Fruit fly (Drosophila melanogaster): Measurements from ENCODE around the gene RpS10b.

Gene RpS10b

DNA sequence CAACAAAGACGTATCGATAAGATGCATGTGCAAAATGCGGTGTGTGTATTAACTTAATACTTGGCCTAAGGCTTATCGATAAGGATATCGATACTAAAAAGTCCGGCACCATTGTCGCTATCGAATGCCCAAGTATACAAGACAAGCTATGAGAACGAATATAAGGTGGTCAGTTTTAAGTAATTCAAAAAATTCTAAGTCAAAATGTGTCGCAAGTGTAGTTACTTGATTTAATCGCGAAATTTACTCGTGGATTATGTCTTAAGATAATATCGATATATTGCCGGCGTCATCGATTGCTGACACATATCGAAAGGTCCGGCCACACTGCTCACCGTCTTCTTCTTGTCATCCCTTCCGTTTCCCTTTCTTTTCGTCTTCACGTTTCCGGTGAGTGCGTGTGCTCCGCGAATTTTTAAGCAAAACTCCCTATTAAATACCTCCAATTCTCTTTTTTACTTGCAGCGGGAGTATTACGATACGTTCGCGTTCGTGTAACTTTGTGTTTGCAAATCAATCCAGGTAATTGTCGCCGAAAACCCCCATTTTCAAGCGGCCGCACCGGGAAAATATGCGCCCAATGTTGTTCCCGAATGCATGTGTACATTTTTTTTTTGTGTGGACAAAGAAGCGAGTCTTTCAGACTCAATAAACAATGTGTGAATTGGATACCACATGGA is at the start of gene RpS10b:
Gene RpS10b, plus strand, starts transcription at position 348 of the 680 bp plus-strand sequence.
- TF ChIP-seq Sin3A (optimal IDR thresholded peaks at IDR 0.05) (no peak), ttk (optimal IDR thresholded peaks at IDR 0.05) (no peak), h (optimal IDR thresholded peaks at IDR 0.05) (no peak), Myc (optimal IDR thresholded peaks at IDR 0.05) (no peak), insv (optimal IDR thresholded peaks at IDR 0.05) (no peak), psq (optimal IDR thresholded peaks at IDR 0.05) (no peak)

- TF ChIP-seq h (optimal IDR thresholded peaks at IDR 0.05) (no peak), Myc (optimal IDR thresholded peaks at IDR 0.05) (no peak), ttk (optimal IDR thresholded peaks at IDR 0.05) (no peak), Sin3A (optimal IDR thresholded peaks at IDR 0.05) (no peak), psq (optimal IDR thresholded peaks at IDR 0.05) (no peak), insv (optimal IDR thresholded peaks at IDR 0.05) (no peak)
Measured at dm6 chrX:19548438-19548837, 49.4 kb upstream of the RpS10b start.

dm6 chrX:19549570-19549969 is 48.3 kb upstream of the RpS10b start:
- no peak for TF ChIP-seq Myc (optimal IDR thresholded peaks at IDR 0.05)
- no peak for TF ChIP-seq h (optimal IDR thresholded peaks at IDR 0.05)
- TF ChIP-seq ttk (optimal IDR thresholded peaks at IDR 0.05), result no peak
- TF ChIP-seq insv (optimal IDR thresholded peaks at IDR 0.05), result no peak
- no peak for TF ChIP-seq psq (optimal IDR thresholded peaks at IDR 0.05)
- no peak for TF ChIP-seq Sin3A (optimal IDR thresholded peaks at IDR 0.05)

- TF ChIP-seq h (optimal IDR thresholded peaks at IDR 0.05) (no peak), psq (optimal IDR thresholded peaks at IDR 0.05) (no peak), ttk (optimal IDR thresholded peaks at IDR 0.05) (no peak), Myc (optimal IDR thresholded peaks at IDR 0.05) (no peak), Sin3A (optimal IDR thresholded peaks at IDR 0.05) (no peak), insv (optimal IDR thresholded peaks at IDR 0.05) (no peak)
Measured at dm6 chrX:19565714-19566316, 32.0 kb upstream of the RpS10b start, which contains the start of the genes Grip84 and car. Gene Grip84 (minus strand): TSS chrX:19565764. Gene car (plus strand): TSS chrX:19566019.

DNA sequence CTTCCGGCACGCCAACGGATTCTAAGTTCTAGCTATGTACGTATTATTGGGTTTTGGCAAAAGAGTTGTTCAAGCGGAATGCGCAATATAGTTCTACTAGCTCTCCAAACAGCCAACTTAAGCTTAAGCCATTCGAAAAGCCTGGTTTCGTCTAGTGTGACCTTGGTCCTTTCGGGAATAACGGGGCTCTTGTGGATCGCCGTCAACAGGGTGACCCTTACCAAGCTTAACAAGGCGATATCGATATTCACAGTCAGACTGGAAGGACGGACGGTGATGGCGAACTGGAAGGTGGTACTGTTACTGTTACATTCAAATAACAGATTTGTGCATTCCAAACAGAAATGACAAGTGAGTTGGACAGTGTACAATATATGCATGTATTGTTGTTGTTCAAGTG is 24.1 kb upstream of the RpS10b start:
- no peak for TF ChIP-seq insv (optimal IDR thresholded peaks at IDR 0.05)
- TF ChIP-seq ttk (optimal IDR thresholded peaks at IDR 0.05), result no peak
- no peak for TF ChIP-seq psq (optimal IDR thresholded peaks at IDR 0.05)
- no peak for TF ChIP-seq Sin3A (optimal IDR thresholded peaks at IDR 0.05)
- TF ChIP-seq Myc (optimal IDR thresholded peaks at IDR 0.05), result no peak
- TF ChIP-seq h (optimal IDR thresholded peaks at IDR 0.05), result no peak

- TF ChIP-seq ttk (optimal IDR thresholded peaks at IDR 0.05) (peak; percentile 6), Myc (optimal IDR thresholded peaks at IDR 0.05) (no peak)
Measured at dm6 chrX:19577940-19578632, 19.7 kb upstream of the RpS10b start.

dm6 chrX:19578908-19579647 is 18.8 kb upstream of the RpS10b start:
- TF ChIP-seq h (optimal IDR thresholded peaks at IDR 0.05) (no peak), psq (optimal IDR thresholded peaks at IDR 0.05) (no peak), insv (optimal IDR thresholded peaks at IDR 0.05) (no peak), ttk (optimal IDR thresholded peaks at IDR 0.05) (no peak), Myc (optimal IDR thresholded peaks at IDR 0.05) (no peak), Sin3A (optimal IDR thresholded peaks at IDR 0.05) (no peak)

- TF ChIP-seq Myc (optimal IDR thresholded peaks at IDR 0.05) (no peak), Sin3A (optimal IDR thresholded peaks at IDR 0.05) (no peak), h (optimal IDR thresholded peaks at IDR 0.05) (no peak), insv (optimal IDR thresholded peaks at IDR 0.05) (no peak), ttk (optimal IDR thresholded peaks at IDR 0.05) (no peak), psq (optimal IDR thresholded peaks at IDR 0.05) (no peak)
Measured at dm6 chrX:19579648-19580301, 18.1 kb upstream of the RpS10b start, which contains the start of gene Tao. Gene Tao (minus strand): TSS chrX:19579800.

dm6 chrX:19581881-19582280 is 15.9 kb upstream of the RpS10b start, which contains the start of gene CG14218:
Gene CG14218 (minus strand): TSS chrX:19581981.
- no peak for TF ChIP-seq Myc (optimal IDR thresholded peaks at IDR 0.05)
- no peak for TF ChIP-seq h (optimal IDR thresholded peaks at IDR 0.05)
- TF ChIP-seq psq (optimal IDR thresholded peaks at IDR 0.05), result no peak
- TF ChIP-seq insv (optimal IDR thresholded peaks at IDR 0.05), result no peak
- no peak for TF ChIP-seq Sin3A (optimal IDR thresholded peaks at IDR 0.05)
- TF ChIP-seq ttk (optimal IDR thresholded peaks at IDR 0.05), result no peak

DNA sequence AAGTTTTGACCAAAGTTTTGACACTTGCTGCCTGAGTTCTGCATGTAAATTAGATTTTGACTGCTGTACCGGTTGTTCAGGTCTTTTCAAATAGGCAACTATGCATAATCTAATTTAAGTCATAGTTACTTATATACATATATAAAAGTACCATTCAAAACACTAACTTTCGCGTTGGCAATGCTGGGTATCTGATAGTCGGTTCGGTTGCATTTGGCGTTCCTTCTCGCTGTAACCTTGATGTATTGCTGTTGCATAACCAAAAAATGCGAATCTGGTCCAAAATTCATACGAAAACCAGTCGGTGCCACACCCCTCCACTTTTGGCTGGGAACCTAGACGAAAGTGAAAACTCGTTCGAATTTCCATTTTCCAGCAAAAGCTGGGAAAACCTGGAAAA is 15.1 kb upstream of the RpS10b start:
- TF ChIP-seq h (optimal IDR thresholded peaks at IDR 0.05), result no peak

DNA sequence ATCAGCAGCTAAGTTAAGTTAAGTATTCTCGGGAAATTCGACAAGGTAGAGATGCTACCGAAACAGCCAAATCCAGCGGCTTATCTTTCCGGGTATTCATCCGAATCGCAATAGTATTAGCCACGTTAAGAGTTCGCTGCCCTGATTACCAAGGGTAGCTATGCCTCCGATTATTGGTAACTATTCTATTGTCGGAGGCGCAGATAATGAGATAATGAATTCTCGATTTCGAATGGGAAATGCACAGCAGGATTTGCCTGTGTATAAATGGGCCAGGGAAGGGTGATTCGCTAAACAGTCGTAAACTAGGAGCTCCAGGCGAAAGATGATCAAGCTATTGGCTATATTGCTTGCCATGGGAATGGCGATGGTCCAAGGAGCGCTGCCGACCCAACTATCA is 14.5 kb upstream of the RpS10b start, which contains the start of gene CG14204:
Gene CG14204, plus strand, starts transcription at position 301 of the 400 bp plus-strand sequence.
- TF ChIP-seq insv (optimal IDR thresholded peaks at IDR 0.05) (no peak), psq (optimal IDR thresholded peaks at IDR 0.05) (no peak), Sin3A (optimal IDR thresholded peaks at IDR 0.05) (no peak), ttk (optimal IDR thresholded peaks at IDR 0.05) (no peak), h (optimal IDR thresholded peaks at IDR 0.05) (no peak), Myc (optimal IDR thresholded peaks at IDR 0.05) (no peak)

Measured in Kc167 (cell line).